Fruit fly (Drosophila melanogaster) whole organism, wandering third instar larva: Measurements from ENCODE around the gene RhoGAP71E.

ENCODE experiments used
- Abd-B ChIP-seq: fragments of >200 bp; optimal IDR thresholded peaks from 2 replicates; lab custom pipeline; 2017; ENCODE audit warnings: missing biosample characterization, missing genetic modification characterization
- Dif ChIP-seq: fragments of 200-275, 200-300 bp; sonication (Bioruptor generic); optimal IDR thresholded peaks from 2 replicates; lab custom pipeline; 2018; ENCODE audit warnings: missing biosample characterization, missing genetic modification characterization; ENCODE audit not compliant: partially characterized antibody
- Hr83 ChIP-seq: fragments of 200-300 bp; sonication (Bioruptor generic); optimal IDR thresholded peaks from 2 replicates; lab custom pipeline; 2016; ENCODE audit warnings: missing biosample characterization, mild to moderate bottlenecking, missing genetic modification characterization, moderate library complexity; ENCODE audit not compliant: poor library complexity, severe bottlenecking
- Myc ChIP-seq: fragments of >200 bp; optimal IDR thresholded peaks from 2 replicates; lab custom pipeline; 2017
- N ChIP-seq: fragments of >200 bp; optimal IDR thresholded peaks from 2 replicates; lab custom pipeline; 2018; ENCODE audit warnings: missing biosample characterization, missing external identifiers, missing genetic modification characterization
- Rel ChIP-seq, 2 experiments: fragments of 200-800 bp; sonication (Bioruptor generic) in 1 of 2; optimal IDR thresholded peaks; 2 replicates in 1 of 2; 3 replicates in 1 of 2; lab custom pipeline; 2016 to 2019; ENCODE audit warnings: mild to moderate bottlenecking in 2 of 2, missing biosample characterization in 2 of 2, missing genetic modification characterization in 2 of 2, moderate library complexity in 1 of 2
- Sp1 ChIP-seq: fragments of 200-800 bp; sonication (Bioruptor generic); optimal IDR thresholded peaks from 3 replicates; lab custom pipeline; 2019; ENCODE audit warnings: missing biosample characterization, mild to moderate bottlenecking, missing genetic modification characterization, moderate library complexity
- Vsx2 ChIP-seq: fragments of 200-300, 225-300 bp; sonication (Bioruptor generic); optimal IDR thresholded peaks from 2 replicates; lab custom pipeline; 2018; ENCODE audit warnings: missing biosample characterization, missing genetic modification characterization; ENCODE audit not compliant: partially characterized antibody
- br ChIP-seq: fragments of 200-800 bp; sonication (Bioruptor generic); optimal IDR thresholded peaks from 2 replicates; lab custom pipeline; 2016; ENCODE audit warnings: missing biosample characterization, missing genetic modification characterization
- fru ChIP-seq: fragments of 200-800 bp; sonication (Bioruptor generic); optimal IDR thresholded peaks from 3 replicates; lab custom pipeline; 2016; ENCODE audit warnings: missing biosample characterization, mild to moderate bottlenecking, missing genetic modification characterization
- lola ChIP-seq: fragments of >200 bp; optimal IDR thresholded peaks from 2 replicates; lab custom pipeline; 2017; ENCODE audit warnings: missing biosample characterization, missing genetic modification characterization
- psq ChIP-seq: fragments of 200-800 bp; sonication (Bioruptor generic); optimal IDR thresholded peaks from 3 replicates; lab custom pipeline; 2017; ENCODE audit warnings: missing biosample characterization, mild to moderate bottlenecking, missing genetic modification characterization, moderate library complexity
- sv ChIP-seq: fragments of 200-800 bp; sonication (Bioruptor generic); optimal IDR thresholded peaks from 3 replicates; lab custom pipeline; 2016; ENCODE audit warnings: missing biosample characterization, missing genetic modification characterization
- woc ChIP-seq: sonication (Bioruptor generic); optimal IDR thresholded peaks from 2 replicates; lab custom pipeline; 2016; ENCODE audit warnings: missing biosample characterization, mild to moderate bottlenecking, missing genetic modification characterization

dm6 chr3L:15562727-15563057 lies 26.0 kb upstream of the RhoGAP71E start:
- TF ChIP-seq sv (no peak), Vsx2 (GFP tag; lab: Kevin White, UChicago) (no peak), lola (GFP tag; lab: Kevin White, UChicago) (no peak), Hr83 (GFP tag; lab: Kevin White, UChicago) (no peak), psq (GFP tag; lab: Kevin White, UChicago) (no peak), fru (GFP tag; lab: Kevin White, UChicago) (no peak), Abd-B (no peak), Dif (GFP tag; lab: Kevin White, UChicago) (no peak), Sp1 (GFP tag; lab: Kevin White, UChicago) (no peak), N (GFP tag; lab: Kevin White, UChicago) (no peak), Rel (GFP tag; optimal IDR thresholded peaks at IDR 0.05; lab: Kevin White, UChicago) (no peak), Rel (tag; optimal IDR thresholded peaks at IDR 0.05; lab: Kevin White, UChicago) (peak; percentile 45), woc (no peak), Myc (no peak), br (GFP tag; lab: Kevin White, UChicago) (no peak)
